Fruit fly (Drosophila melanogaster) whole organism, pupa: ENCODE measurements around the gene Noc2.

Experiments used
- CG10348 ChIP-seq: fragments of 200-800 bp; sonication (Bioruptor generic); IDR thresholded peaks from 2 replicates; pipeline ENCODE4 v1.3.6; 2022; ENCODE audit warnings: missing biosample characterization, missing genetic modification characterization
- CG12605 ChIP-seq: fragments of 200-800 bp; sonication (Bioruptor generic); IDR thresholded peaks from 2 replicates; pipeline ENCODE4 v1.3.6; 2022; ENCODE audit warnings: missing biosample characterization, missing genetic modification characterization
- CG13204 ChIP-seq: fragments of 200-800 bp; sonication (Bioruptor generic); optimal IDR thresholded peaks from 2 replicates; lab custom pipeline; 2018; ENCODE audit warnings: missing biosample characterization, mild to moderate bottlenecking, missing genetic modification characterization, moderate library complexity
- CG14655 ChIP-seq: fragments of 200-800 bp; sonication (Bioruptor generic); optimal IDR thresholded peaks from 3 replicates; lab custom pipeline; 2017; ENCODE audit warnings: mild to moderate bottlenecking, missing biosample characterization, missing genetic modification reagents, missing genetic modification characterization
- CG15710 ChIP-seq: fragments of 200-800 bp; sonication (Bioruptor generic); optimal IDR thresholded peaks from 2 replicates; lab custom pipeline; 2018; ENCODE audit warnings: missing biosample characterization, mild to moderate bottlenecking, missing genetic modification characterization, moderate library complexity
- CG17806 ChIP-seq: fragments of 200-800 bp; sonication (Bioruptor generic); optimal IDR thresholded peaks from 2 replicates; lab custom pipeline; 2018; ENCODE audit warnings: missing biosample characterization, mild to moderate bottlenecking, missing genetic modification characterization, moderate library complexity
- CG32121 ChIP-seq: fragments of 200-800 bp; sonication (Bioruptor generic); IDR thresholded peaks from 2 replicates; pipeline ENCODE4 v1.3.6; 2022; ENCODE audit warnings: missing biosample characterization, missing genetic modification characterization
- CG34367 ChIP-seq: fragments of 200-800 bp; sonication (Bioruptor generic); optimal IDR thresholded peaks from 2 replicates; lab custom pipeline; 2018; ENCODE audit warnings: missing biosample characterization, mild to moderate bottlenecking, missing genetic modification characterization
- CG4496 ChIP-seq: fragments of 200-800 bp; sonication (Bioruptor generic); IDR thresholded peaks from 3 replicates; pipeline ENCODE4 v1.3.6; 2022; ENCODE audit warnings: missing biosample characterization, missing genetic modification characterization
- CG8159 ChIP-seq: fragments of 200-800 bp; sonication (Bioruptor generic); optimal IDR thresholded peaks from 3 replicates; lab custom pipeline; 2018; ENCODE audit warnings: missing biosample characterization, mild to moderate bottlenecking, missing genetic modification characterization, moderate library complexity
- CG8301 ChIP-seq: fragments of 200-800 bp; sonication (Bioruptor generic); optimal IDR thresholded peaks from 2 replicates; lab custom pipeline; 2018; ENCODE audit warnings: missing biosample characterization, mild to moderate bottlenecking, missing genetic modification characterization
- CG9948 ChIP-seq: fragments of 200-800 bp; sonication (Bioruptor generic); optimal IDR thresholded peaks from 2 replicates; lab custom pipeline; 2018; ENCODE audit warnings: missing biosample characterization, mild to moderate bottlenecking, missing genetic modification characterization, moderate library complexity
- D1 ChIP-seq: fragments of 200-800 bp; sonication (Bioruptor generic); optimal IDR thresholded peaks from 2 replicates; lab custom pipeline; 2018; ENCODE audit warnings: missing biosample characterization, mild to moderate bottlenecking, missing genetic modification characterization, moderate library complexity
- EcR ChIP-seq: fragments of 200-800 bp; sonication (Bioruptor generic); optimal IDR thresholded peaks from 3 replicates; lab custom pipeline; 2019; ENCODE audit warnings: missing biosample characterization, missing genetic modification characterization, mild to moderate bottlenecking, moderate library complexity, missing genetic modification reagents
- Ets98B ChIP-seq: fragments of 200-800 bp; sonication (Bioruptor generic); IDR thresholded peaks from 2 replicates; pipeline ENCODE4 v1.3.6; 2022; ENCODE audit warnings: missing biosample characterization, missing genetic modification characterization
- Pif1A ChIP-seq: fragments of 200-800 bp; sonication (Bioruptor generic); optimal IDR thresholded peaks from 3 replicates; lab custom pipeline; 2016; ENCODE audit warnings: missing biosample characterization, missing genetic modification characterization
- Pif1B ChIP-seq: fragments of 200-800 bp; sonication (Bioruptor generic); optimal IDR thresholded peaks from 3 replicates; lab custom pipeline; 2016; ENCODE audit warnings: missing biosample characterization, missing genetic modification characterization
- Snoo ChIP-seq: fragments of 200-800 bp; sonication (Bioruptor generic); optimal IDR thresholded peaks from 3 replicates; lab custom pipeline; 2017; ENCODE audit warnings: missing biosample characterization, mild to moderate bottlenecking, missing genetic modification characterization, inconsistent platforms
- fd96Ca ChIP-seq: fragments of 200-800 bp; sonication (Bioruptor generic); IDR thresholded peaks from 3 replicates; pipeline ENCODE4 v1.3.6; 2022; ENCODE audit warnings: missing biosample characterization, missing genetic modification characterization
- gl ChIP-seq: fragments of 200-800 bp; sonication (Bioruptor generic); optimal IDR thresholded peaks from 2 replicates; lab custom pipeline; 2018; ENCODE audit warnings: missing biosample characterization, mild to moderate bottlenecking, missing genetic modification characterization
- rn ChIP-seq: fragments of 200-800 bp; sonication (Bioruptor generic); IDR thresholded peaks from 2 replicates; pipeline ENCODE4 v1.3.6; 2022; ENCODE audit warnings: missing biosample characterization, missing genetic modification characterization

The Noc2 gene

DNA sequence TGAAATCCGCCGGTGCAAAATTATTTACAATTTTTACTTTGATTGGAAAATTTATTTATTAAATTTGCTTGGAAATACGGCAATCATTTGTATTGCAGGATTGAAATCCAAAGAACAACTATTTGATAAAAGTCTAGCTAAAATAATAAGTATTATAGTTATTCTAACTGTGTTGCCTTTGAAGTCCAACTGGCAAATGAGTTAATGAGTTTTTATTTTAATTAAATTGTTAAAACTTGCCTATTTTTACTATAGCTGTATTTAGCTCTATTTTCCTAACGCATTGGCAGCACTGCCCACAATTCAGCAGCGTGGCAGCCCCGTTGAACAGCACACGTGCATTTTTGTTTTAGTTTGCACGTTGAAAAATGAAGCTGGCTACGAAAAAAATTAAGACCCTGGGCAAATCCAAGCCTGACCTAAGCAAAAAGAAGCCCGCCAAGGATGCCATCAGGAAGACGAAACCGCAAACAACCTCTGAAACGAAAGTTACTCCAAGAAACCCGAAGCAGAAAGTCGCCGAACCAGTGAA lies at the start of gene Noc2:
Gene Noc2 (plus strand): TSS at position 331 of the 532 bp plus-strand sequence.
- no peak for TF ChIP-seq D1
- TF ChIP-seq CG14655 (GFP tag; lab: Kevin White, UChicago), result no peak
- TF ChIP-seq CG9948 (tag; lab: Kevin White, UChicago), result peak; percentile 46
- peak; percentile 10 for TF ChIP-seq Snoo (tag; lab: Kevin White, UChicago)
- peak; percentile 36; the same call in 1 of the 2 replicates for TF ChIP-seq rn (GFP tag; lab: Robert Waterston, UW)
- TF ChIP-seq CG12605 (GFP tag; lab: Robert Waterston, UW), result no peak
- peak; percentile 23 for TF ChIP-seq CG17806 (tag; lab: Kevin White, UChicago)
- no peak for TF ChIP-seq CG10348
- no peak for TF ChIP-seq Pif1B (GFP tag; lab: Kevin White, UChicago)
- no peak for TF ChIP-seq Pif1A
- peak; percentile 40 for TF ChIP-seq CG15710 (tag; lab: Kevin White, UChicago)
- TF ChIP-seq CG13204 (GFP tag; lab: Kevin White, UChicago), result no peak
- TF ChIP-seq fd96Ca, result no peak
- TF ChIP-seq EcR (GFP tag; lab: Kevin White, UChicago), result no peak
- TF ChIP-seq Ets98B, result no peak
- TF ChIP-seq CG32121, result no peak; the same call in 1 of the 2 replicates
- TF ChIP-seq CG8301 (tag; lab: Kevin White, UChicago), result peak; percentile 34
- peak; percentile 72 for TF ChIP-seq CG4496
- no peak for TF ChIP-seq CG34367 (tag; lab: Kevin White, UChicago)
- no peak for TF ChIP-seq gl (tag; lab: Kevin White, UChicago)
- TF ChIP-seq CG8159, result peak; percentile 48

DNA sequence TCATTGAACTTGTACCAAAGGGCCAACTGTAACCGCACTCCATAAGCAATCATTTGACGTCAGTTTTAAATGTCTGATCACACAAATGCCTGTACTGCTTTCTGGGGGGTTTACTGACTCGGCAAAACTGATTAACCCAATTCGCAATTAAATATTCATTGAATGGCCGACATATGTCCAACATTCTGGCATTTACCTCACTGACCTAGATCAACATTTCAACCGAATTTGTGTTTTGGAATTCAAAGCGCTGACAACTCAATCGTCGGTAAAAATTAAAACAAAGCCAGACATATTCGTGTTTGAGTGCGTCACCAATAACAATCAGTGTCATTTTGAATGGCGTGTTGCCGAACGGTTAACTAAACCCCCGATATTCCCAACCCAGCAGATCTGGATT lies 47.8 kb upstream of the Noc2 start:
- TF ChIP-seq CG8159, result no peak
- no peak for TF ChIP-seq D1
- no peak for TF ChIP-seq Pif1B (GFP tag; lab: Kevin White, UChicago)
- no peak for TF ChIP-seq CG15710 (tag; lab: Kevin White, UChicago)
- no peak for TF ChIP-seq EcR (GFP tag; lab: Kevin White, UChicago)
- no peak for TF ChIP-seq Pif1A
- no peak for TF ChIP-seq CG4496
- TF ChIP-seq CG32121, result no peak
- TF ChIP-seq Ets98B, result no peak
- TF ChIP-seq Snoo (tag; lab: Kevin White, UChicago), result no peak
- TF ChIP-seq gl (tag; lab: Kevin White, UChicago), result no peak
- no peak for TF ChIP-seq CG34367 (tag; lab: Kevin White, UChicago)
- TF ChIP-seq CG9948 (tag; lab: Kevin White, UChicago), result no peak
- TF ChIP-seq CG12605 (GFP tag; lab: Robert Waterston, UW), result no peak
- no peak for TF ChIP-seq CG8301 (tag; lab: Kevin White, UChicago)
- TF ChIP-seq CG10348, result no peak
- TF ChIP-seq CG17806 (tag; lab: Kevin White, UChicago), result no peak
- TF ChIP-seq CG14655 (GFP tag; lab: Kevin White, UChicago), result no peak

DNA sequence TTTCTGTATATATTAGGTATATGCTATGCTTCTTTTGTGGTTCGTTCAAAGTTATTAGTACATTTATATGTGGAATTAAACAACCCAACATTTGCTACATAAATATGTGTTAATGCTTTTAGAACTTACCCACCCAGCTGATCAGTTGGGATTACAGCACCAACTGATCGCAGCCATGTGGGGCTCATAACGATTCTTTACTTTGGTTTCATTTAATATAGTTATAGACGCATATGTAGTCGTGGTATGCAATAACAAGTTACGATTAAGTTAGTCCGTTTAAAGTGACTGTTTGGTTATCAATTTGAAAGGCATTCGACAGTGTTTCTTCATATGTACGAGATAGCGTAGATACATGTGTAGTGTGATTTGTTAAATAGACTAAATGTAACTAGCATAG lies 27.7 kb upstream of the Noc2 start:
- TF ChIP-seq EcR (GFP tag; lab: Kevin White, UChicago), result no peak
- no peak for TF ChIP-seq Pif1A
- no peak for TF ChIP-seq gl (tag; lab: Kevin White, UChicago)
- TF ChIP-seq, all 21 proteins: peak for 0

dm6 chr2L:21141714-21142500 lies 21.5 kb upstream of the Noc2 start, which contains the start of gene Dap160:
Dap160 (minus strand) TSS chr2L:21142347.
- TF ChIP-seq CG34367 (tag; lab: Kevin White, UChicago), result no peak
- TF ChIP-seq CG32121, result no peak
- no peak for TF ChIP-seq Pif1A
- no peak for TF ChIP-seq CG15710 (tag; lab: Kevin White, UChicago)
- TF ChIP-seq Pif1B (GFP tag; lab: Kevin White, UChicago), result no peak
- TF ChIP-seq gl (tag; lab: Kevin White, UChicago), result no peak
- no peak for TF ChIP-seq fd96Ca
- TF ChIP-seq CG8159, result no peak
- TF ChIP-seq CG8301 (tag; lab: Kevin White, UChicago), result no peak
- TF ChIP-seq D1, result no peak
- TF ChIP-seq Ets98B, result no peak
- TF ChIP-seq CG17806 (tag; lab: Kevin White, UChicago), result no peak

dm6 chr2L:21142501-21142849 lies 21.0 kb upstream of the Noc2 start:
- TF ChIP-seq rn (GFP tag; lab: Robert Waterston, UW) (no peak), CG34367 (tag; lab: Kevin White, UChicago) (no peak), CG12605 (GFP tag; lab: Robert Waterston, UW) (no peak), CG14655 (GFP tag; lab: Kevin White, UChicago) (no peak), EcR (GFP tag; lab: Kevin White, UChicago) (no peak), Snoo (tag; lab: Kevin White, UChicago) (no peak), D1 (no peak), CG15710 (tag; lab: Kevin White, UChicago) (no peak), Ets98B (no peak), Pif1B (GFP tag; lab: Kevin White, UChicago) (no peak), fd96Ca (no peak)
- TF ChIP-seq, all 21 proteins: peak for 0

- peak; percentile 6 for TF ChIP-seq CG34367 (tag; lab: Kevin White, UChicago)
- 0 out of 2 replicates have a peak, but pooled peaks have one; percentile 38 for TF ChIP-seq CG32121
- peak; percentile 5 for TF ChIP-seq CG17806 (tag; lab: Kevin White, UChicago)
- no peak for TF ChIP-seq CG12605 (GFP tag; lab: Robert Waterston, UW)
- TF ChIP-seq CG15710 (tag; lab: Kevin White, UChicago), result no peak
These were observed 20.5 kb upstream of the Noc2 start, which contains the start of gene pths for dm6 chr2L:21142972-21143385. pths (plus strand) TSS chr2L:21143229.
